Worm (Caenorhabditis elegans) whole organism, mixed stage, embryonic: ENCODE data around the gene irld-12.

Experiments used
- elt-3 ChIP-seq: fragments of 150-350 bp; optimal IDR thresholded peaks from 2 replicates; lab custom pipeline; 2014; ENCODE audit warnings: missing biosample characterization, missing genetic modification characterization
- lsy-2 ChIP-seq: fragments of 150-350 bp; optimal IDR thresholded peaks from 2 replicates; lab custom pipeline; 2014; ENCODE audit warnings: missing biosample characterization, missing genetic modification characterization
- mep-1 ChIP-seq: fragments of 150-350 bp; optimal IDR thresholded peaks from 2 replicates; lab custom pipeline; 2017; ENCODE audit warnings: missing biosample characterization, missing genetic modification reagents, missing genetic modification characterization, inconsistent platforms
- nhr-237 ChIP-seq: fragments of 150-350 bp; optimal IDR thresholded peaks from 2 replicates; lab custom pipeline; 2014; ENCODE audit warnings: missing biosample characterization, missing genetic modification characterization
- nhr-28 ChIP-seq: fragments of 150-350 bp; optimal IDR thresholded peaks from 2 replicates; lab custom pipeline; 2014; ENCODE audit warnings: missing biosample characterization, missing genetic modification characterization
- nhr-76 ChIP-seq: sonication (generic microtip); optimal IDR thresholded peaks from 2 replicates; lab custom pipeline; 2017; ENCODE audit warnings: missing biosample characterization, missing genetic modification characterization
- pha-4 ChIP-seq: fragments of 150-350 bp; optimal IDR thresholded peaks from 2 replicates; lab custom pipeline; 2018; ENCODE audit warnings: missing biosample characterization, missing genetic modification reagents, missing genetic modification characterization
- snpc-4 ChIP-seq: fragments of 150-350 bp; optimal IDR thresholded peaks from 2 replicates; lab custom pipeline; 2014; ENCODE audit warnings: missing biosample characterization, missing genetic modification characterization
- sptf-1 ChIP-seq: sonication (generic microtip); optimal IDR thresholded peaks from 2 replicates; lab custom pipeline; 2017; ENCODE audit warnings: mild to moderate bottlenecking, missing genetic modification characterization, moderate library complexity, missing compliant biosample characterization

ce11 chrV:3046364-3046763 is 25.2 kb upstream of the irld-12 start:
- TF ChIP-seq elt-3 (tag; lab: Kevin White, UChicago) (no peak), pha-4 (tag; lab: Kevin White, UChicago) (no peak), nhr-28 (tag; lab: Kevin White, UChicago) (no peak), snpc-4 (no peak), nhr-237 (tag; lab: Kevin White, UChicago) (no peak), sptf-1 (tag; lab: Kevin White, UChicago) (no peak), mep-1 (tag; lab: Kevin White, UChicago) (no peak), nhr-76 (tag; lab: Kevin White, UChicago) (no peak), lsy-2 (tag; lab: Kevin White, UChicago) (no peak)
